Fruit fly (Drosophila melanogaster) whole organism, larva: ENCODE results near the gene Pgant5.

Source experiments
- noc ChIP-seq: fragments of 200-800 bp; sonication (Bioruptor generic); optimal IDR thresholded peaks from 3 replicates; lab custom pipeline; 2019; ENCODE audit warnings: missing biosample characterization, mild to moderate bottlenecking, missing genetic modification characterization, moderate library complexity

The Pgant5 gene

dm6 chr2L:5043043-5043442 lies 50.3 kb downstream of the Pgant5 start, which contains the start of the genes CG33995, CG44000 and CG44001:
Gene CG33995 (plus strand): TSS chr2L:5043270.
Gene CG44000 (plus strand): TSS chr2L:5043270.
Gene CG44001 (plus strand): TSS chr2L:5043270.
- TF ChIP-seq noc (tag; lab: Kevin White, UChicago), result peak; percentile 12

dm6 chr2L:5042076-5042475 lies 51.3 kb downstream of the Pgant5 start:
- TF ChIP-seq noc (tag; lab: Kevin White, UChicago), result peak; percentile 61

- no peak for TF ChIP-seq noc (tag; lab: Kevin White, UChicago)
Observed at dm6 chr2L:5037402-5037860, 56.0 kb downstream of the Pgant5 start, which contains the start of the genes CG14042 and SP555. Gene CG14042 (plus strand): TSS chr2L:5037709. Gene SP555 (plus strand): TSS chr2L:5037709.

dm6 chr2L:5036120-5036519 lies 57.3 kb downstream of the Pgant5 start:
- TF ChIP-seq noc (tag; lab: Kevin White, UChicago), result no peak

dm6 chr2L:5031886-5032285 lies 61.5 kb downstream of the Pgant5 start:
- TF ChIP-seq noc (tag; lab: Kevin White, UChicago), result no peak

- TF ChIP-seq noc (tag; lab: Kevin White, UChicago), result no peak
Observed at dm6 chr2L:5031399-5031798, 62.0 kb downstream of the Pgant5 start.

- TF ChIP-seq noc (tag; lab: Kevin White, UChicago), result no peak
Observed at dm6 chr2L:5030535-5030934, 62.9 kb downstream of the Pgant5 start.

dm6 chr2L:5029809-5030108 lies 63.6 kb downstream of the Pgant5 start:
- TF ChIP-seq noc (tag; lab: Kevin White, UChicago), result no peak

- TF ChIP-seq noc (tag; lab: Kevin White, UChicago), result no peak
Observed at dm6 chr2L:5029049-5029808, 64.2 kb downstream of the Pgant5 start, which contains the start of gene Col4a1. Gene Col4a1 (plus strand): TSS chr2L:5029609.

dm6 chr2L:5028091-5028490 lies 65.3 kb downstream of the Pgant5 start, which contains the start of gene vkg:
Gene vkg (minus strand): TSS chr2L:5028191.
- no peak for TF ChIP-seq noc (tag; lab: Kevin White, UChicago)

- peak; percentile 52 for TF ChIP-seq noc (tag; lab: Kevin White, UChicago)
Observed at dm6 chr2L:5027321-5028069, 65.9 kb downstream of the Pgant5 start.

dm6 chr2L:5025557-5025956 lies 67.8 kb downstream of the Pgant5 start:
- peak; percentile 74 for TF ChIP-seq noc (tag; lab: Kevin White, UChicago)

dm6 chr2L:5022602-5023001 lies 70.8 kb downstream of the Pgant5 start:
- TF ChIP-seq noc (tag; lab: Kevin White, UChicago), result no peak
